Worm (Caenorhabditis elegans) whole organism, L3 larva: ENCODE data around the gene his-1.

Experiments used
- ZK546.5 ChIP-seq: sonication (generic microtip); optimal IDR thresholded peaks from 2 replicates; lab custom pipeline; 2017; ENCODE audit warnings: missing biosample characterization, missing genetic modification characterization
- aly-2 ChIP-seq: fragments of 150-350 bp; optimal IDR thresholded peaks from 2 replicates; lab custom pipeline; 2014; ENCODE audit warnings: missing biosample characterization, missing genetic modification characterization
- ama-1 ChIP-seq: fragments of 150-350 bp; optimal IDR thresholded peaks from 2 replicates; lab custom pipeline; 2018
- ceh-16 ChIP-seq: sonication (generic microtip); optimal IDR thresholded peaks from 2 replicates; lab custom pipeline; 2017; ENCODE audit warnings: missing biosample characterization, missing genetic modification characterization
- ceh-82 ChIP-seq: fragments of 150-350 bp; optimal IDR thresholded peaks from 2 replicates; lab custom pipeline; 2014; ENCODE audit warnings: missing biosample characterization, missing genetic modification characterization
- daf-12 ChIP-seq: fragments of 150-350 bp; optimal IDR thresholded peaks from 2 replicates; lab custom pipeline; 2014; ENCODE audit warnings: missing biosample characterization, missing genetic modification reagents, missing genetic modification characterization
- egl-27 ChIP-seq: sonication (generic microtip); optimal IDR thresholded peaks from 4 replicates; lab custom pipeline; 2017; ENCODE audit warnings: missing biosample characterization, missing genetic modification reagents, missing genetic modification characterization
- egl-5 ChIP-seq: fragments of 150-350 bp; optimal IDR thresholded peaks from 2 replicates; lab custom pipeline; 2017; ENCODE audit warnings: missing biosample characterization, missing genetic modification reagents, missing genetic modification characterization, inconsistent platforms
- elt-1 ChIP-seq: fragments of 150-350 bp; optimal IDR thresholded peaks from 2 replicates; lab custom pipeline; 2014; ENCODE audit warnings: missing biosample characterization, missing genetic modification characterization
- elt-2 ChIP-seq: sonication (generic microtip); optimal IDR thresholded peaks from 2 replicates; lab custom pipeline; 2016; ENCODE audit warnings: missing genetic modification reagents, mild to moderate bottlenecking, missing genetic modification characterization, missing compliant biosample characterization
- elt-3 ChIP-seq, 3 experiments: fragments of 150-350 bp in 1 of 3; sonication (generic microtip) in 2 of 3; optimal IDR thresholded peaks; 2 replicates in 2 of 3; 4 replicates in 1 of 3; lab custom pipeline; 2014 to 2017; ENCODE audit warnings: missing biosample characterization in 3 of 3, missing genetic modification characterization in 3 of 3
- eor-1 ChIP-seq, 2 experiments: fragments of 150-350 bp; optimal IDR thresholded peaks; 2 replicates each; lab custom pipeline; 2014 to 2018; ENCODE audit warnings: missing biosample characterization in 2 of 2, missing genetic modification characterization in 2 of 2
- fkh-10 ChIP-seq: sonication (generic microtip); optimal IDR thresholded peaks from 2 replicates; lab custom pipeline; 2017; ENCODE audit warnings: missing biosample characterization, missing genetic modification reagents, missing genetic modification characterization
- fkh-2 ChIP-seq: fragments of 150-350 bp; optimal IDR thresholded peaks from 2 replicates; lab custom pipeline; 2014; ENCODE audit warnings: missing biosample characterization, missing genetic modification reagents, missing genetic modification characterization
- hmg-11 ChIP-seq: sonication (generic microtip); optimal IDR thresholded peaks from 2 replicates; lab custom pipeline; 2016; ENCODE audit warnings: missing genetic modification characterization, missing compliant biosample characterization
- jun-1 ChIP-seq: fragments of 150-350 bp; optimal IDR thresholded peaks from 2 replicates; lab custom pipeline; 2014; ENCODE audit warnings: missing biosample characterization, missing genetic modification reagents, missing genetic modification characterization
- lin-15B ChIP-seq: fragments of 150-350 bp; optimal IDR thresholded peaks from 2 replicates; lab custom pipeline; 2014; ENCODE audit warnings: missing biosample characterization, missing genetic modification characterization
- lin-39 ChIP-seq: fragments of 150-350 bp; optimal IDR thresholded peaks from 2 replicates; lab custom pipeline; 2018; ENCODE audit warnings: missing biosample characterization, missing genetic modification reagents, missing genetic modification characterization
- lsy-12 ChIP-seq: sonication (generic microtip); optimal IDR thresholded peaks from 2 replicates; lab custom pipeline; 2016; ENCODE audit warnings: mild to moderate bottlenecking, missing genetic modification characterization, missing compliant biosample characterization
- mdl-1 ChIP-seq: fragments of 150-350 bp; optimal IDR thresholded peaks from 2 replicates; lab custom pipeline; 2014; ENCODE audit warnings: missing biosample characterization, missing genetic modification characterization
- nfya-1 ChIP-seq: sonication (generic microtip); optimal IDR thresholded peaks from 2 replicates; lab custom pipeline; 2017; ENCODE audit warnings: missing genetic modification characterization, mild to moderate bottlenecking, missing compliant biosample characterization, antibody characterized with exemption, moderate library complexity; ENCODE audit not compliant: insufficient read depth
- nhr-12 ChIP-seq: fragments of 150-350 bp; optimal IDR thresholded peaks from 2 replicates; lab custom pipeline; 2014; ENCODE audit warnings: missing biosample characterization, missing genetic modification characterization
- nhr-23 ChIP-seq: fragments of 150-350 bp; optimal IDR thresholded peaks from 2 replicates; lab custom pipeline; 2014; ENCODE audit warnings: missing biosample characterization, missing genetic modification reagents, missing genetic modification characterization
- nhr-237 ChIP-seq: fragments of 150-350 bp; optimal IDR thresholded peaks from 2 replicates; lab custom pipeline; 2014; ENCODE audit warnings: missing biosample characterization, missing genetic modification characterization
- nhr-25 ChIP-seq: sonication (generic microtip); optimal IDR thresholded peaks from 2 replicates; lab custom pipeline; 2017; ENCODE audit warnings: missing biosample characterization, missing genetic modification characterization
- pha-4 ChIP-seq: fragments of 150-350 bp; optimal IDR thresholded peaks from 2 replicates; lab custom pipeline; 2014; ENCODE audit warnings: missing biosample characterization, missing genetic modification reagents, missing genetic modification characterization
- pqm-1 ChIP-seq: fragments of 150-350 bp; optimal IDR thresholded peaks from 2 replicates; lab custom pipeline; 2017; ENCODE audit warnings: missing biosample characterization, missing genetic modification characterization, inconsistent platforms
- sea-2 ChIP-seq: fragments of 150-350 bp; sonication (generic microtip); optimal IDR thresholded peaks from 4 replicates; lab custom pipeline; 2014; ENCODE audit warnings: missing biosample characterization, missing genetic modification reagents, missing genetic modification characterization
- skn-1 ChIP-seq: fragments of 150-350 bp; optimal IDR thresholded peaks from 2 replicates; lab custom pipeline; 2014; ENCODE audit warnings: missing biosample characterization, missing genetic modification characterization
- snpc-4 ChIP-seq: fragments of 150-350 bp; optimal IDR thresholded peaks from 2 replicates; lab custom pipeline; 2014; ENCODE audit warnings: missing biosample characterization, missing genetic modification characterization
- tbx-2 ChIP-seq: sonication (generic microtip); optimal IDR thresholded peaks from 2 replicates; lab custom pipeline; 2016; ENCODE audit warnings: mild to moderate bottlenecking, missing genetic modification characterization, missing compliant biosample characterization
- unc-39 ChIP-seq: sonication (generic microtip); optimal IDR thresholded peaks from 4 replicates; lab custom pipeline; 2017; ENCODE audit warnings: missing biosample characterization, missing genetic modification characterization
- unc-62 ChIP-seq: fragments of 150-350 bp; sonication (generic microtip); optimal IDR thresholded peaks from 4 replicates; lab custom pipeline; 2014; ENCODE audit warnings: missing biosample characterization, missing genetic modification reagents, missing genetic modification characterization
- zag-1 ChIP-seq: fragments of 150-350 bp; optimal IDR thresholded peaks from 2 replicates; lab custom pipeline; 2014; ENCODE audit warnings: missing biosample characterization, missing genetic modification characterization
- ztf-11 ChIP-seq: fragments of 150-350 bp; optimal IDR thresholded peaks from 2 replicates; lab custom pipeline; 2014; ENCODE audit warnings: missing biosample characterization, missing genetic modification characterization
- ztf-4 ChIP-seq: fragments of 150-350 bp; optimal IDR thresholded peaks from 2 replicates; lab custom pipeline; 2014; ENCODE audit warnings: missing biosample characterization, missing genetic modification characterization

The his-1 gene

ce11 chrV:16047052-16047451, 4.7 kb downstream of the his-1 start:
- TF ChIP-seq elt-2 (no peak), nhr-23 (tag; lab: Kevin White, UChicago) (no peak), fkh-10 (GFP tag; lab: Kevin White, UChicago) (no peak), nhr-12 (no peak), skn-1 (tag; lab: Kevin White, UChicago) (no peak), unc-39 (tag; lab: Kevin White, UChicago) (no peak), eor-1 (tag; optimal IDR thresholded peaks at IDR 0.05; lab: Kevin White, UChicago) (no peak), lin-15B (tag; lab: Kevin White, UChicago) (no peak), ceh-16 (tag; lab: Kevin White, UChicago) (no peak), jun-1 (tag; lab: Kevin White, UChicago) (no peak), fkh-2 (tag; lab: Kevin White, UChicago) (no peak), nhr-25 (no peak), aly-2 (tag; lab: Kevin White, UChicago) (no peak), daf-12 (tag; lab: Kevin White, UChicago) (no peak), hmg-11 (tag; lab: Kevin White, UChicago) (no peak), ztf-4 (tag; lab: Kevin White, UChicago) (no peak)

- TF ChIP-seq ztf-11 (tag; lab: Kevin White, UChicago) (no peak), fkh-10 (GFP tag; lab: Kevin White, UChicago) (no peak), ZK546.5 (tag; lab: Kevin White, UChicago) (no peak), snpc-4 (tag; lab: Kevin White, UChicago) (no peak), lin-15B (tag; lab: Kevin White, UChicago) (no peak), lsy-12 (tag; lab: Kevin White, UChicago) (no peak), elt-1 (no peak), nfya-1 (no peak), nhr-237 (tag; lab: Kevin White, UChicago) (no peak), zag-1 (tag; lab: Kevin White, UChicago) (no peak), unc-62 (no peak), sea-2 (no peak)
These were observed 5.2 kb downstream of the his-1 start, which contains the start of gene str-198 for ce11 chrV:16047508-16047907. str-198 (plus strand) TSS chrV:16047808.

ce11 chrV:16049177-16049576, 6.9 kb downstream of the his-1 start, which contains the start of gene best-12:
best-12 (plus strand) TSS chrV:16049477.
- TF ChIP-seq egl-5 (tag; lab: Kevin White, UChicago) (no peak), ceh-16 (tag; lab: Kevin White, UChicago) (no peak), fkh-2 (tag; lab: Kevin White, UChicago) (no peak), ama-1 (lab: Kevin White, UChicago) (no peak), nhr-23 (tag; lab: Kevin White, UChicago) (no peak), elt-3 (tag; optimal IDR thresholded peaks at IDR 0.05; lab: Kevin White, UChicago) (no peak), pha-4 (no peak), hmg-11 (tag; lab: Kevin White, UChicago) (no peak), mdl-1 (tag; lab: Kevin White, UChicago) (no peak), daf-12 (tag; lab: Kevin White, UChicago) (no peak)

- TF ChIP-seq pqm-1 (tag; lab: Kevin White, UChicago) (no peak), mdl-1 (tag; lab: Kevin White, UChicago) (no peak), jun-1 (tag; lab: Kevin White, UChicago) (no peak), aly-2 (tag; lab: Kevin White, UChicago) (no peak), eor-1 (tag; optimal IDR thresholded peaks at IDR 0.05; lab: Kevin White, UChicago) (no peak), ceh-82 (tag; lab: Kevin White, UChicago) (no peak), nhr-12 (no peak)
These were observed 11.1 kb downstream of the his-1 start, which contains the start of gene F14H3.3 for ce11 chrV:16053373-16053772. F14H3.3 (minus strand) TSS chrV:16053473.

ce11 chrV:16055031-16055430, 12.7 kb downstream of the his-1 start, which contains the start of gene F14H3.4:
F14H3.4 (minus strand) TSS chrV:16055072.
- TF ChIP-seq egl-5 (tag; lab: Kevin White, UChicago) (no peak), egl-27 (no peak), aly-2 (tag; lab: Kevin White, UChicago) (no peak), ztf-4 (tag; lab: Kevin White, UChicago) (no peak), nhr-12 (no peak), tbx-2 (tag; lab: Kevin White, UChicago) (no peak), lin-39 (no peak), ztf-11 (tag; lab: Kevin White, UChicago) (no peak), nhr-23 (tag; lab: Kevin White, UChicago) (no peak)
